Fruit fly (Drosophila melanogaster) whole organism, wandering third instar larva: ENCODE results near the gene CG33483.

Experiments used
- CG32264 ChIP-seq: fragments of 200-800 bp; sonication (Bioruptor generic); optimal IDR thresholded peaks from 2 replicates; lab custom pipeline; 2016; ENCODE audit warnings: missing biosample characterization, missing genetic modification characterization
- CG9705 ChIP-seq: fragments of 200-800 bp; sonication (Bioruptor generic); optimal IDR thresholded peaks from 2 replicates; lab custom pipeline; 2018; ENCODE audit warnings: missing biosample characterization, mild to moderate bottlenecking, missing genetic modification characterization
- HLH106 ChIP-seq: fragments of 200-800 bp; optimal IDR thresholded peaks from 3 replicates; lab custom pipeline; 2019; ENCODE audit warnings: missing biosample characterization, mild to moderate bottlenecking, missing genetic modification characterization, moderate library complexity
- Hr78 ChIP-seq: fragments of >200 bp; optimal IDR thresholded peaks from 2 replicates; lab custom pipeline; 2017; ENCODE audit warnings: missing biosample characterization, missing genetic modification characterization
- dl ChIP-seq, 2 experiments: fragments of 175-275, 200-275 bp in 1 of 2; fragments of 200-275 bp in 1 of 2; sonication (Bioruptor generic); optimal IDR thresholded peaks; lab custom pipeline; 2018; ENCODE audit warnings: mild to moderate bottlenecking in 2 of 2, missing biosample characterization in 2 of 2, missing genetic modification characterization in 2 of 2, moderate library complexity in 2 of 2; ENCODE audit not compliant: partially characterized antibody in 2 of 2, insufficient read depth in 1 of 2
- lola ChIP-seq: fragments of >200 bp; optimal IDR thresholded peaks from 2 replicates; lab custom pipeline; 2017; ENCODE audit warnings: missing biosample characterization, missing genetic modification characterization
- pan ChIP-seq: fragments of >200 bp; optimal IDR thresholded peaks from 2 replicates; lab custom pipeline; 2017
- psq ChIP-seq: fragments of 200-800 bp; sonication (Bioruptor generic); optimal IDR thresholded peaks from 3 replicates; lab custom pipeline; 2017; ENCODE audit warnings: missing biosample characterization, mild to moderate bottlenecking, missing genetic modification characterization, moderate library complexity
- tai ChIP-seq: sonication (Bioruptor generic); optimal IDR thresholded peaks from 2 replicates; lab custom pipeline; 2016; ENCODE audit warnings: missing biosample characterization, missing genetic modification characterization
- usp ChIP-seq: fragments of >200 bp; optimal IDR thresholded peaks from 2 replicates; lab custom pipeline; 2017; ENCODE audit warnings: missing biosample characterization, missing genetic modification characterization

dm6 chr3R:30855176-30855575, 46.8 kb downstream of the CG33483 start:
- TF ChIP-seq HLH106 (tag; lab: Kevin White, UChicago) (no peak), usp (no peak), CG32264 (GFP tag; lab: Kevin White, UChicago) (no peak), pan (lab: Kevin White, UChicago) (no peak), dl (GFP tag; optimal IDR thresholded peaks at IDR 0.05; lab: Kevin White, UChicago; ENCODE audit: insufficient read depth in 1 of 2, partially characterized antibody in 2 of 2) (no peak), CG9705 (no peak), Hr78 (GFP tag; lab: Kevin White, UChicago) (no peak), tai (GFP tag; lab: Kevin White, UChicago) (no peak), lola (GFP tag; lab: Kevin White, UChicago) (no peak), psq (GFP tag; lab: Kevin White, UChicago) (no peak)
